Fruit fly (Drosophila melanogaster) whole organism, embryonic: ENCODE measurements around the gene CG6425.

Experiments
- Ada2b ChIP-seq: fragments of 200-800 bp; sonication (Bioruptor generic); IDR thresholded peaks from 2 replicates; pipeline ENCODE4 v1.3.6; 2022; ENCODE audit warnings: missing biosample characterization, missing genetic modification characterization
- B-H1 ChIP-seq: fragments of 200-800 bp; sonication (Bioruptor generic); IDR thresholded peaks from 3 replicates; pipeline ENCODE4 v1.3.6; 2022; ENCODE audit warnings: missing biosample characterization, missing genetic modification characterization
- Bdp1 ChIP-seq: fragments of 200-800 bp; sonication (Bioruptor generic); optimal IDR thresholded peaks from 3 replicates; lab custom pipeline; 2016; ENCODE audit warnings: missing biosample characterization, missing genetic modification characterization
- CG12155 ChIP-seq: fragments of 200-800 bp; sonication (Bioruptor generic); optimal IDR thresholded peaks from 3 replicates; lab custom pipeline; 2016; ENCODE audit warnings: missing biosample characterization, missing genetic modification characterization
- CG1233 ChIP-seq: fragments of 200-800 bp; sonication (Bioruptor generic); optimal IDR thresholded peaks from 4 replicates; lab custom pipeline; 2018; ENCODE audit warnings: missing biosample characterization, mild to moderate bottlenecking, missing genetic modification characterization
- CG12659 ChIP-seq: fragments of 200-800 bp; sonication (Bioruptor generic); optimal IDR thresholded peaks from 3 replicates; lab custom pipeline; 2017; ENCODE audit warnings: mild to moderate bottlenecking, missing biosample characterization, missing genetic modification reagents, missing genetic modification characterization
- CG14441 ChIP-seq: fragments of 200-800 bp; sonication (Bioruptor generic); IDR thresholded peaks from 2 replicates; pipeline ENCODE4 v1.3.6; 2022; ENCODE audit warnings: missing biosample characterization, missing genetic modification characterization
- CG14965 ChIP-seq: fragments of 200-800 bp; sonication (Bioruptor generic); optimal IDR thresholded peaks from 2 replicates; lab custom pipeline; 2016; ENCODE audit warnings: missing biosample characterization, missing genetic modification characterization, borderline replicate concordance
- CG15479 ChIP-seq: fragments of 200-800 bp; sonication (Bioruptor generic); optimal IDR thresholded peaks from 3 replicates; lab custom pipeline; 2019; ENCODE audit warnings: missing biosample characterization, mild to moderate bottlenecking, missing genetic modification characterization, moderate library complexity
- CG16815 ChIP-seq: fragments of 200-800 bp; sonication (Bioruptor generic); optimal IDR thresholded peaks from 3 replicates; lab custom pipeline; 2017; ENCODE audit warnings: missing biosample characterization, mild to moderate bottlenecking, missing genetic modification characterization
- CG16863 ChIP-seq: fragments of 200-800 bp; sonication (Bioruptor generic); optimal IDR thresholded peaks from 3 replicates; lab custom pipeline; 2016; ENCODE audit warnings: missing biosample characterization, missing genetic modification characterization
- CG17359 ChIP-seq: fragments of 200-800 bp; sonication (Bioruptor generic); optimal IDR thresholded peaks from 3 replicates; lab custom pipeline; 2018; ENCODE audit warnings: missing biosample characterization, mild to moderate bottlenecking, missing genetic modification characterization, moderate library complexity
- CG2199 ChIP-seq: fragments of 200-800 bp; sonication (Bioruptor generic); IDR thresholded peaks from 3 replicates; pipeline ENCODE4 v1.3.6; 2022; ENCODE audit warnings: missing biosample characterization, missing genetic modification characterization
- CG31441 ChIP-seq: fragments of 200-800 bp; sonication (Bioruptor generic); IDR thresholded peaks from 2 replicates; pipeline ENCODE4 v1.3.6; 2022; ENCODE audit warnings: missing biosample characterization, missing genetic modification characterization
- CG3995 ChIP-seq: fragments of 200-800 bp; sonication (Bioruptor generic); optimal IDR thresholded peaks from 3 replicates; lab custom pipeline; 2016; ENCODE audit warnings: missing biosample characterization, missing genetic modification characterization
- CG6175 ChIP-seq: fragments of 200-800 bp; sonication (Bioruptor generic); IDR thresholded peaks from 3 replicates; pipeline ENCODE4 v1.3.6; 2022; ENCODE audit warnings: missing biosample characterization, missing genetic modification characterization
- CG6654 ChIP-seq: fragments of 200-800 bp; sonication (Bioruptor generic); optimal IDR thresholded peaks from 2 replicates; lab custom pipeline; 2017; ENCODE audit warnings: missing biosample characterization, mild to moderate bottlenecking, missing genetic modification characterization
- CG6854 ChIP-seq: fragments of 200-800 bp; sonication (Bioruptor generic); optimal IDR thresholded peaks from 3 replicates; lab custom pipeline; 2017; ENCODE audit warnings: missing biosample characterization, mild to moderate bottlenecking, missing genetic modification characterization
- CG7786 ChIP-seq: fragments of 200-800 bp; sonication (Bioruptor generic); optimal IDR thresholded peaks from 2 replicates; lab custom pipeline; 2016; ENCODE audit warnings: missing biosample characterization, missing genetic modification characterization
- CG8924 ChIP-seq: fragments of 200-800 bp; optimal IDR thresholded peaks from 3 replicates; lab custom pipeline; 2019; ENCODE audit warnings: missing biosample characterization, mild to moderate bottlenecking, missing genetic modification characterization, moderate library complexity
- CG8944 ChIP-seq: fragments of 200-800 bp; sonication (Bioruptor generic); optimal IDR thresholded peaks from 3 replicates; lab custom pipeline; 2016; ENCODE audit warnings: missing biosample characterization, missing genetic modification characterization
- CG9215 ChIP-seq: fragments of 200-800 bp; sonication (Bioruptor generic); IDR thresholded peaks from 2 replicates; pipeline ENCODE4 v1.3.6; 2022; ENCODE audit warnings: missing biosample characterization, missing genetic modification characterization
- CG9932 ChIP-seq: fragments of 200-800 bp; sonication (Bioruptor generic); IDR thresholded peaks from 2 replicates; pipeline ENCODE4 v1.3.6; 2022; ENCODE audit warnings: missing biosample characterization, missing genetic modification characterization
- Deaf1 ChIP-seq: fragments of 200-800 bp; optimal IDR thresholded peaks from 3 replicates; lab custom pipeline; 2019; ENCODE audit warnings: missing biosample characterization, mild to moderate bottlenecking, missing genetic modification characterization, moderate library complexity
- Dip2 ChIP-seq: fragments of 200-800 bp; sonication (Bioruptor generic); IDR thresholded peaks from 2 replicates; pipeline ENCODE4 v1.3.6; 2022; ENCODE audit warnings: missing biosample characterization, missing genetic modification characterization
- Dip3 ChIP-seq: fragments of 200-800 bp; sonication (Bioruptor generic); optimal IDR thresholded peaks from 3 replicates; lab custom pipeline; 2016; ENCODE audit warnings: missing biosample characterization, missing genetic modification characterization
- Hey ChIP-seq: fragments of 200-800 bp; sonication (Bioruptor generic); optimal IDR thresholded peaks from 3 replicates; lab custom pipeline; 2018; ENCODE audit warnings: missing biosample characterization, mild to moderate bottlenecking, missing genetic modification characterization
- Lhr ChIP-seq: fragments of 200-800 bp; sonication (Bioruptor generic); optimal IDR thresholded peaks from 3 replicates; lab custom pipeline; 2017; ENCODE audit warnings: mild to moderate bottlenecking, missing biosample characterization, missing genetic modification reagents, missing genetic modification characterization
- Lim3 ChIP-seq: fragments of 200-800 bp; sonication (Bioruptor generic); IDR thresholded peaks from 2 replicates; pipeline ENCODE4 v1.3.6; 2022; ENCODE audit warnings: missing biosample characterization, missing genetic modification characterization
- MBD-R2 ChIP-seq: fragments of 200-800 bp; sonication (Bioruptor generic); IDR thresholded peaks from 2 replicates; pipeline ENCODE4 v1.3.6; 2022; ENCODE audit warnings: missing biosample characterization, missing genetic modification characterization
- Oli ChIP-seq: fragments of 200-800 bp; sonication (Bioruptor generic); optimal IDR thresholded peaks from 2 replicates; lab custom pipeline; 2018; ENCODE audit warnings: missing biosample characterization, mild to moderate bottlenecking, missing genetic modification characterization, moderate library complexity
- Opbp ChIP-seq: fragments of 200-800 bp; sonication (Bioruptor generic); IDR thresholded peaks from 3 replicates; pipeline ENCODE4 v1.3.6; 2022; ENCODE audit warnings: missing biosample characterization, missing genetic modification characterization; ENCODE audit not compliant: partially characterized antibody
- Sox102F ChIP-seq: fragments of 200-800 bp; sonication (Bioruptor generic); optimal IDR thresholded peaks from 2 replicates; lab custom pipeline; 2018; ENCODE audit warnings: missing biosample characterization, mild to moderate bottlenecking, missing genetic modification characterization, moderate library complexity
- Vsx1 ChIP-seq: fragments of 200-800 bp; sonication (Bioruptor generic); optimal IDR thresholded peaks from 2 replicates; lab custom pipeline; 2017; ENCODE audit warnings: missing biosample characterization, mild to moderate bottlenecking, missing genetic modification characterization, missing genetic modification reagents
- Xrp1 ChIP-seq: fragments of 200-800 bp; sonication (Bioruptor generic); IDR thresholded peaks from 2 replicates; pipeline ENCODE4 v1.3.6; 2022; ENCODE audit warnings: missing biosample characterization, missing genetic modification characterization
- bbx ChIP-seq: fragments of 200-800 bp; sonication (Bioruptor generic); IDR thresholded peaks from 2 replicates; pipeline ENCODE4 v1.3.6; 2022; ENCODE audit warnings: missing biosample characterization, missing genetic modification characterization; ENCODE audit not compliant: partially characterized antibody
- chinmo ChIP-seq: fragments of 200-800 bp; sonication (Bioruptor generic); IDR thresholded peaks from 4 replicates; pipeline ENCODE4 v1.3.6; 2022; ENCODE audit warnings: missing biosample characterization, missing genetic modification characterization; ENCODE audit not compliant: partially characterized antibody
- croc ChIP-seq: fragments of 200-800 bp; sonication (Bioruptor generic); conservative IDR thresholded peaks from 3 replicates; pipeline ENCODE4 v1.3.6; 2022; ENCODE audit warnings: missing biosample characterization, missing genetic modification characterization
- grn ChIP-seq: fragments of 200-800 bp; sonication (Bioruptor generic); optimal IDR thresholded peaks from 3 replicates; lab custom pipeline; 2017; ENCODE audit warnings: missing biosample characterization, missing genetic modification characterization
- gsb ChIP-seq: fragments of 200-800 bp; sonication (Bioruptor generic); IDR thresholded peaks from 2 replicates; pipeline ENCODE4 v1.3.6; 2022; ENCODE audit warnings: missing biosample characterization, missing genetic modification characterization
- gt ChIP-seq: fragments of 200-800 bp; sonication (Bioruptor generic); IDR thresholded peaks from 2 replicates; pipeline ENCODE4 v1.3.6; 2022; ENCODE audit warnings: missing biosample characterization, missing genetic modification characterization
- ind ChIP-seq: fragments of 200-800 bp; sonication (Bioruptor generic); optimal IDR thresholded peaks from 3 replicates; lab custom pipeline; 2016; ENCODE audit warnings: missing biosample characterization, missing genetic modification characterization
- jumu ChIP-seq: fragments of 200-800 bp; sonication (Bioruptor generic); optimal IDR thresholded peaks from 3 replicates; lab custom pipeline; 2016; ENCODE audit warnings: missing biosample characterization, missing genetic modification characterization
- otp ChIP-seq: fragments of 200-800 bp; sonication (Bioruptor generic); IDR thresholded peaks from 3 replicates; pipeline ENCODE4, ENCODE4 v1.3.6; 2022; ENCODE audit warnings: missing biosample characterization, missing genetic modification characterization
- sc ChIP-seq, 3 experiments: fragments of >200 bp in 2 of 3; fragments of 200-800 bp in 1 of 3; sonication (Bioruptor generic) in 1 of 3; optimal IDR thresholded peaks; 2 replicates in 2 of 3; 3 replicates in 1 of 3; lab custom pipeline; 2017; ENCODE audit warnings: mild to moderate bottlenecking in 1 of 3, missing biosample characterization in 1 of 3, missing genetic modification characterization in 1 of 3, missing genetic modification reagents in 1 of 3
- slp2 ChIP-seq: fragments of 200-800 bp; sonication (Bioruptor generic); optimal IDR thresholded peaks from 2 replicates; lab custom pipeline; 2016; ENCODE audit warnings: missing biosample characterization, missing genetic modification characterization
- tin ChIP-seq: fragments of 200-800 bp; sonication (Bioruptor generic); optimal IDR thresholded peaks from 3 replicates; lab custom pipeline; 2016; ENCODE audit warnings: missing biosample characterization, missing genetic modification characterization
- tna ChIP-seq: fragments of 200-800 bp; sonication (Bioruptor generic); IDR thresholded peaks from 2 replicates; pipeline ENCODE4 v1.3.6; 2022; ENCODE audit warnings: missing biosample characterization, missing genetic modification characterization; ENCODE audit not compliant: partially characterized antibody
- unpg ChIP-seq: fragments of 200-800 bp; sonication (Bioruptor generic); optimal IDR thresholded peaks from 3 replicates; lab custom pipeline; 2018; ENCODE audit warnings: missing biosample characterization, mild to moderate bottlenecking, missing genetic modification characterization, moderate library complexity
- zen ChIP-seq: fragments of 200-800 bp; sonication (Bioruptor generic); optimal IDR thresholded peaks from 3 replicates; lab custom pipeline; 2018; ENCODE audit warnings: missing biosample characterization, mild to moderate bottlenecking, missing genetic modification characterization, moderate library complexity

Gene CG6425

dm6 chr3R:26714109-26714576 is 3.0 kb downstream of the CG6425 start, which contains the start of gene amon (continued):
- TF ChIP-seq Oli (peak; percentile 97), CG16863 (peak; percentile 98), gsb (peak; percentile 97), Vsx1 (peak; percentile 90), chinmo (0 out of 4 replicates have a peak, but pooled peaks have one; percentile 29), CG8944 (GFP tag; lab: Kevin White, UChicago) (peak; percentile 98), CG6854 (GFP tag; lab: Kevin White, UChicago) (peak; percentile 99), Dip3 (GFP tag; lab: Kevin White, UChicago) (peak; percentile 98), Dip2 (peak; percentile 74), B-H1 (GFP tag; lab: Robert Waterston, UW) (peak; percentile 97), Xrp1 (GFP tag; lab: Robert Waterston, UW) (peak; percentile 97), tin (GFP tag; lab: Kevin White, UChicago) (peak; percentile 99), CG7786 (GFP tag; lab: Kevin White, UChicago) (peak; percentile 99), Hey (tag; lab: Kevin White, UChicago) (peak; percentile 98), otp (GFP tag; lab: Robert Waterston, UW) (peak; percentile 98), Ada2b (peak; percentile 99), CG6175 (peak; percentile 98), Bdp1 (GFP tag; lab: Kevin White, UChicago) (peak; percentile 93), slp2 (peak; percentile 98), CG1233 (GFP tag; lab: Kevin White, UChicago) (peak; percentile 97), CG9932 (GFP tag; lab: Robert Waterston, UW) (peak; percentile 99), bbx (GFP tag; lab: Robert Waterston, UW) (no peak), Opbp (GFP tag; lab: Robert Waterston, UW) (no peak), Lim3 (peak; percentile 95), CG12659 (peak; percentile 99), Deaf1 (peak; percentile 86), sc (optimal IDR thresholded peaks at IDR 0.05; lab: Kevin White, UChicago) (no peak), sc (GFP tag; optimal IDR thresholded peaks at IDR 0.05; lab: Kevin White, UChicago) (peak; percentile 89), CG6654 (GFP tag; lab: Kevin White, UChicago) (peak; percentile 90), CG17359 (tag; lab: Kevin White, UChicago) (peak; percentile 99), ind (GFP tag; lab: Kevin White, UChicago) (peak; percentile 99), CG14965 (GFP tag; lab: Kevin White, UChicago) (peak; percentile 85), MBD-R2 (GFP tag; lab: Robert Waterston, UW) (peak; percentile 99), CG15479 (no peak), croc (GFP tag; lab: Robert Waterston, UW) (peak; percentile 92), CG31441 (GFP tag; lab: Robert Waterston, UW) (peak; percentile 97), unpg (GFP tag; lab: Kevin White, UChicago) (peak; percentile 98), CG12155 (GFP tag; lab: Kevin White, UChicago) (peak; percentile 97), tna (GFP tag; lab: Robert Waterston, UW) (no peak), zen (tag; lab: Kevin White, UChicago) (peak; percentile 87), CG2199 (GFP tag; lab: Robert Waterston, UW) (peak; percentile 98), CG8924 (tag; lab: Kevin White, UChicago) (peak; percentile 97), CG3995 (GFP tag; lab: Kevin White, UChicago) (peak; percentile 79), CG9215 (GFP tag; lab: Robert Waterston, UW) (peak; percentile 98), grn (peak; percentile 89), Lhr (GFP tag; lab: Kevin White, UChicago) (peak; percentile 73), Sox102F (GFP tag; lab: Kevin White, UChicago) (peak; percentile 98), gt (peak; percentile 94), CG16815 (GFP tag; lab: Kevin White, UChicago) (peak; percentile 95), CG14441 (peak; percentile 99), jumu (GFP tag; lab: Kevin White, UChicago) (peak; percentile 99)
